In genomic region chrX:14862494-14862893, dm6 we compare ENCODE assay signal across 3 fruit fly cellular contexts.
A peak's percentile ranks its signal among the peaks of the same experiment; 100 is the strongest.
TF ChIP-seq lines count a peak whose summit lies in the region.

No protein-coding gene starts in this region.

- TF ChIP-seq CTCF in whole organism, embryonic (GFP tag; optimal IDR thresholded peaks at IDR 0.05; lab: Kevin White, UChicago) = no peak

TF ChIP-seq in whole organism, embryonic, 481 proteins besides CTCF, POLR2A, EP300 and RAD21:
- TF ChIP-seq Mrtf (GFP tag; IDR thresholded peaks at IDR 0.05; lab: Robert Waterston, UW) = no peak
- TF ChIP-seq PHDP (tag; optimal IDR thresholded peaks at IDR 0.05; lab: Kevin White, UChicago) = no peak
- TF ChIP-seq mld (GFP tag; IDR thresholded peaks at IDR 0.05; lab: Robert Waterston, UW; ENCODE audit: partially characterized antibody) = no peak
- TF ChIP-seq ems (GFP tag; optimal IDR thresholded peaks at IDR 0.05; lab: Kevin White, UChicago) = no peak
- 0 out of 2 replicates have a peak, but pooled peaks have one; percentile 26 for TF ChIP-seq vvl (GFP tag; IDR thresholded peaks at IDR 0.05; lab: Robert Waterston, UW)
- peak; percentile 44 for TF ChIP-seq sd (tag; optimal IDR thresholded peaks at IDR 0.05; lab: Kevin White, UChicago)
- TF ChIP-seq Asciz (GFP tag; optimal IDR thresholded peaks at IDR 0.05; lab: Kevin White, UChicago) = no peak
- TF ChIP-seq gfzf (GFP tag; optimal IDR thresholded peaks at IDR 0.05; lab: Kevin White, UChicago) = no peak
- no peak for TF ChIP-seq CG1647 (GFP tag; optimal IDR thresholded peaks at IDR 0.05; lab: Kevin White, UChicago)
- peak in 1 of 2 experiments; percentile 59 for TF ChIP-seq Pdp1 (GFP tag; optimal IDR thresholded peaks at IDR 0.05; lab: Kevin White, UChicago)
- no peak for TF ChIP-seq CG4328 (GFP tag; optimal IDR thresholded peaks at IDR 0.05; lab: Kevin White, UChicago)
- TF ChIP-seq CG30020 (tag; optimal IDR thresholded peaks at IDR 0.05; lab: Kevin White, UChicago) = no peak
- peak; percentile 25 for TF ChIP-seq Med (GFP tag; lab: Kevin White, UChicago)
- TF ChIP-seq sens (GFP tag; lab: Kevin White, UChicago) = peak; percentile 69

TF ChIP-seq in whole organism, prepupa, 60 proteins besides CTCF, POLR2A, EP300 and RAD21:
- TF ChIP-seq dsx (GFP tag; optimal IDR thresholded peaks at IDR 0.05; lab: Kevin White, UChicago; ENCODE audit: poor library complexity, severe bottlenecking) = no peak
- TF ChIP-seq Met (GFP tag; optimal IDR thresholded peaks at IDR 0.05; lab: Kevin White, UChicago) = no peak
- peak; percentile 25 for TF ChIP-seq Eip78C (GFP tag; lab: Kevin White, UChicago)
- no peak for TF ChIP-seq CG8119 (GFP tag; IDR thresholded peaks at IDR 0.05; lab: Robert Waterston, UW)

TF ChIP-seq in whole organism, wandering third instar larva, 38 proteins besides CTCF, POLR2A, EP300 and RAD21:
- TF ChIP-seq N (GFP tag; optimal IDR thresholded peaks at IDR 0.05; lab: Kevin White, UChicago) (peak; percentile 31), Myc (optimal IDR thresholded peaks at IDR 0.05; lab: Kevin White, UChicago) (peak; percentile 59), Dif (GFP tag; optimal IDR thresholded peaks at IDR 0.05; lab: Kevin White, UChicago; ENCODE audit: partially characterized antibody) (no peak)
